Fruit fly (Drosophila melanogaster): ENCODE measurements around the gene CG4793.

DNA sequence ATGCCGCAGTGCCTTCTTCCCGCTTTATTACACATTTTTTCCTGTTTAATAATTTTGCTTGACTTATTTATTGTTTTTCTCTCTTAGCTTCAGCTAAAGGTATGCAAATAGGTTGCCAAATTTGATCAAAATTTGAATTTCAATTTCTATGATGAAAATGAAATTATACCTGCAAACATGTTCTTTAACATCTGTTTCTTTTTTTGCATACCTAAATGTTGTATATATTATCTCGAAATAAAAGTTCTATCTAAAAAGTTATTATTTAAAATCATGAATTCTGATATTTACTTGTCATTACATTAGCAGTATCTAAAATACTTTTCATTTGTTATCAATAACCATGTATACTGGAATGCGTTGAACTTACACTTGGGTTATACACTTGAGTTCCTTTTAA, 28.0 kb upstream of the CG4793 start, which contains the start of gene CG31735:
- TF ChIP-seq br (GFP tag; optimal IDR thresholded peaks at IDR 0.05) (no peak), CG32264 (GFP tag; optimal IDR thresholded peaks at IDR 0.05) (no peak), Hr78 (GFP tag; optimal IDR thresholded peaks at IDR 0.05) (no peak), Dfd (GFP tag; optimal IDR thresholded peaks at IDR 0.05) (no peak), CrebA (GFP tag; optimal IDR thresholded peaks at IDR 0.05; ENCODE audit: borderline replicate concordance) (no peak)

Data from whole organism, wandering third instar larva.